Worm (Caenorhabditis elegans) whole organism, late embryonic: ENCODE measurements around the gene tsp-1.
A peak's percentile ranks its signal among the peaks of the same experiment; 100 is the strongest.

Experiments used
- C38D4.7 ChIP-seq: fragments of 200-800 bp; sonication (Bioruptor generic); optimal IDR thresholded peaks from 2 replicates; lab custom pipeline; 2018; ENCODE audit warnings: mild to moderate bottlenecking, missing genetic modification characterization, moderate library complexity, missing compliant biosample characterization
- K02D7.2 ChIP-seq: sonication (generic microtip); optimal IDR thresholded peaks from 2 replicates; lab custom pipeline; 2017; ENCODE audit warnings: mild to moderate bottlenecking, missing genetic modification characterization, missing compliant biosample characterization
- K09A11.1 ChIP-seq: sonication (generic microtip); optimal IDR thresholded peaks from 2 replicates; lab custom pipeline; 2017; ENCODE audit warnings: antibody characterized with exemption, mild to moderate bottlenecking, missing genetic modification characterization, missing compliant biosample characterization; ENCODE audit not compliant: insufficient read depth
- T23F11.4 ChIP-seq: fragments of 200-800 bp; sonication (Bioruptor generic); optimal IDR thresholded peaks from 2 replicates; lab custom pipeline; 2018; ENCODE audit warnings: mild to moderate bottlenecking, missing genetic modification characterization, missing compliant biosample characterization
- ahr-1 ChIP-seq: sonication (generic microtip); optimal IDR thresholded peaks from 2 replicates; lab custom pipeline; 2016; ENCODE audit warnings: missing genetic modification characterization, missing compliant biosample characterization
- ceh-14 ChIP-seq: sonication (generic microtip); optimal IDR thresholded peaks from 2 replicates; lab custom pipeline; 2016; ENCODE audit warnings: missing genotype, missing genetic modification characterization, missing compliant biosample characterization
- ceh-24 ChIP-seq: sonication (generic microtip); optimal IDR thresholded peaks from 2 replicates; lab custom pipeline; 2016; ENCODE audit warnings: mild to moderate bottlenecking, missing genetic modification characterization, missing compliant biosample characterization
- ceh-30 ChIP-seq: fragments of 150-350 bp; optimal IDR thresholded peaks from 2 replicates; lab custom pipeline; 2014; ENCODE audit warnings: missing biosample characterization, missing genetic modification characterization
- ceh-31 ChIP-seq: sonication (generic microtip); optimal IDR thresholded peaks from 2 replicates; lab custom pipeline; 2016; ENCODE audit warnings: missing genetic modification characterization, missing compliant biosample characterization
- ceh-34 ChIP-seq: sonication (generic microtip); optimal IDR thresholded peaks from 2 replicates; lab custom pipeline; 2016; ENCODE audit warnings: mild to moderate bottlenecking, missing genetic modification characterization, missing compliant biosample characterization
- ceh-45 ChIP-seq: fragments of 200-800 bp; sonication (Bioruptor generic); IDR thresholded peaks from 2 replicates; pipeline ENCODE4 v1.3.6; 2022; ENCODE audit warnings: missing genetic modification reagents, missing genetic modification characterization, missing compliant biosample characterization
- ceh-6 ChIP-seq: fragments of 200-800 bp; sonication (Bioruptor generic); optimal IDR thresholded peaks from 2 replicates; lab custom pipeline; 2018; ENCODE audit warnings: mild to moderate bottlenecking, missing genetic modification characterization, missing compliant biosample characterization
- che-1 ChIP-seq: sonication (generic microtip); optimal IDR thresholded peaks from 2 replicates; lab custom pipeline; 2016; ENCODE audit warnings: mild to moderate bottlenecking, missing genetic modification characterization, missing compliant biosample characterization
- elt-2 ChIP-seq: sonication (generic microtip); optimal IDR thresholded peaks from 2 replicates; lab custom pipeline; 2016; ENCODE audit warnings: missing genetic modification reagents, missing genetic modification characterization, missing compliant biosample characterization
- elt-4 ChIP-seq: sonication (generic microtip); optimal IDR thresholded peaks from 2 replicates; lab custom pipeline; 2016; ENCODE audit warnings: missing genetic modification characterization, missing compliant biosample characterization
- ets-4 ChIP-seq: sonication (generic microtip); optimal IDR thresholded peaks from 2 replicates; lab custom pipeline; 2016; ENCODE audit warnings: missing genetic modification characterization, missing compliant biosample characterization
- fkh-10 ChIP-seq: fragments of 150-350 bp; optimal IDR thresholded peaks from 2 replicates; lab custom pipeline; 2014; ENCODE audit warnings: missing biosample characterization, missing genetic modification reagents, missing genetic modification characterization
- fkh-6 ChIP-seq: sonication (generic microtip); optimal IDR thresholded peaks from 2 replicates; lab custom pipeline; 2016; ENCODE audit warnings: missing genetic modification characterization, missing compliant biosample characterization
- gmeb-2 ChIP-seq: sonication (generic microtip); optimal IDR thresholded peaks from 2 replicates; lab custom pipeline; 2016; ENCODE audit warnings: missing genetic modification characterization, inconsistent platforms, missing compliant biosample characterization
- lin-11 ChIP-seq: fragments of 200-800 bp; sonication (Bioruptor generic); optimal IDR thresholded peaks from 2 replicates; lab custom pipeline; 2018; ENCODE audit warnings: mild to moderate bottlenecking, missing genetic modification characterization, missing compliant biosample characterization
- mec-3 ChIP-seq: sonication (generic microtip); optimal IDR thresholded peaks from 2 replicates; lab custom pipeline; 2016; ENCODE audit warnings: borderline replicate concordance, missing genetic modification characterization, missing compliant biosample characterization
- npax-4 ChIP-seq: sonication (generic microtip); optimal IDR thresholded peaks from 2 replicates; lab custom pipeline; 2016; ENCODE audit warnings: missing genetic modification characterization, missing compliant biosample characterization
- pha-4 ChIP-seq: fragments of 150-350 bp; optimal IDR thresholded peaks from 2 replicates; lab custom pipeline; 2018; ENCODE audit warnings: missing biosample characterization, missing genetic modification reagents, missing genetic modification characterization
- pros-1 ChIP-seq: fragments of 150-350 bp; optimal IDR thresholded peaks from 2 replicates; lab custom pipeline; 2014; ENCODE audit warnings: missing biosample characterization, missing genetic modification reagents, missing genetic modification characterization
- rnt-1 ChIP-seq: sonication (generic microtip); optimal IDR thresholded peaks from 2 replicates; lab custom pipeline; 2016; ENCODE audit warnings: missing genetic modification characterization, missing compliant biosample characterization
- sdc-2 ChIP-seq: sonication (generic microtip); optimal IDR thresholded peaks from 2 replicates; lab custom pipeline; 2016; ENCODE audit warnings: missing genotype, missing genetic modification characterization, missing compliant biosample characterization
- syd-9 ChIP-seq: sonication (generic microtip); optimal IDR thresholded peaks from 2 replicates; lab custom pipeline; 2016; ENCODE audit warnings: mild to moderate bottlenecking, missing genetic modification characterization, moderate library complexity, missing compliant biosample characterization
- tbx-7 ChIP-seq: sonication (generic microtip); optimal IDR thresholded peaks from 2 replicates; lab custom pipeline; 2016; ENCODE audit warnings: missing genotype, missing genetic modification characterization, missing compliant biosample characterization
- ttx-3 ChIP-seq: sonication (generic microtip); optimal IDR thresholded peaks from 2 replicates; lab custom pipeline; 2016; ENCODE audit warnings: missing genetic modification reagents, missing genetic modification characterization, missing compliant biosample characterization
- unc-42 ChIP-seq: sonication (generic microtip); optimal IDR thresholded peaks from 2 replicates; lab custom pipeline; 2016; ENCODE audit warnings: missing genotype, missing genetic modification characterization, missing compliant biosample characterization
- unc-55 ChIP-seq: sonication (generic microtip); optimal IDR thresholded peaks from 2 replicates; lab custom pipeline; 2017; ENCODE audit warnings: missing biosample characterization, missing genetic modification reagents, missing genetic modification characterization
- unc-86 ChIP-seq: sonication (generic microtip); optimal IDR thresholded peaks from 2 replicates; lab custom pipeline; 2016; ENCODE audit warnings: missing genetic modification characterization, missing compliant biosample characterization
- zip-5 ChIP-seq: sonication (generic microtip); optimal IDR thresholded peaks from 2 replicates; lab custom pipeline; 2016; ENCODE audit warnings: missing genetic modification characterization, missing compliant biosample characterization
- ztf-16 ChIP-seq: sonication (generic microtip); optimal IDR thresholded peaks from 2 replicates; lab custom pipeline; 2017; ENCODE audit warnings: missing genetic modification characterization, missing compliant biosample characterization

Gene tsp-1

ce11 chrIII:8281310-8281709, 42.1 kb upstream of the tsp-1 start:
- TF ChIP-seq ttx-3 (tag; lab: Kevin White, UChicago) (no peak), ceh-34 (tag; lab: Kevin White, UChicago) (no peak), rnt-1 (no peak), tbx-7 (no peak), lin-11 (tag; lab: Kevin White, UChicago) (no peak), ceh-30 (tag; lab: Kevin White, UChicago) (no peak), npax-4 (no peak), ceh-31 (no peak), gmeb-2 (tag; lab: Kevin White, UChicago) (no peak), elt-4 (no peak)

- no peak for TF ChIP-seq T23F11.4 (GFP tag; lab: Kevin White, UChicago)
- TF ChIP-seq ceh-31, result peak; percentile 11
These were observed 41.1 kb upstream of the tsp-1 start for ce11 chrIII:8280352-8280751.

- TF ChIP-seq unc-55 (GFP tag; lab: Kevin White, UChicago) (peak; percentile 19), che-1 (tag; lab: Kevin White, UChicago) (no peak), ahr-1 (tag; lab: Kevin White, UChicago) (no peak), gmeb-2 (tag; lab: Kevin White, UChicago) (no peak), elt-2 (tag; lab: Kevin White, UChicago) (peak; percentile 21), unc-42 (tag; lab: Kevin White, UChicago) (peak; percentile 55), pros-1 (tag; lab: Kevin White, UChicago) (no peak), syd-9 (tag; lab: Kevin White, UChicago) (no peak), ceh-6 (no peak)
These were observed 40.3 kb upstream of the tsp-1 start for ce11 chrIII:8279567-8279966.

ce11 chrIII:8278801-8279200, 39.6 kb upstream of the tsp-1 start, which contains the start of gene mig-10:
Gene mig-10, plus strand, starts transcription at chrIII:8279101.
- TF ChIP-seq zip-5 (tag; lab: Kevin White, UChicago), result no peak
- no peak for TF ChIP-seq ets-4 (tag; lab: Kevin White, UChicago)
- TF ChIP-seq syd-9 (tag; lab: Kevin White, UChicago), result no peak
- TF ChIP-seq fkh-10 (GFP tag; lab: Kevin White, UChicago), result no peak
- TF ChIP-seq ceh-6, result no peak
- no peak for TF ChIP-seq pros-1 (tag; lab: Kevin White, UChicago)
- TF ChIP-seq gmeb-2 (tag; lab: Kevin White, UChicago), result no peak
- TF ChIP-seq sdc-2 (tag; lab: Kevin White, UChicago), result no peak
- TF ChIP-seq C38D4.7 (GFP tag; lab: Kevin White, UChicago), result no peak
- TF ChIP-seq ceh-45 (GFP tag; lab: Robert Waterston, UW), result no peak
- TF ChIP-seq ceh-24 (tag; lab: Kevin White, UChicago), result no peak
- no peak for TF ChIP-seq elt-4
- TF ChIP-seq, all 69 proteins: peak for 0

- TF ChIP-seq pha-4 (no peak), unc-86 (tag; lab: Kevin White, UChicago) (no peak), K09A11.1 (no peak)
These were observed 36.6 kb upstream of the tsp-1 start, which contains the start of gene clec-160 for ce11 chrIII:8275871-8276270. Gene clec-160, minus strand, starts transcription at chrIII:8275971.

ce11 chrIII:8271676-8272225, 32.5 kb upstream of the tsp-1 start, which contains the start of the genes mps-4 and F09G8.10:
Gene mps-4, minus strand, starts transcription at chrIII:8271776.
Gene F09G8.10, minus strand, starts transcription at chrIII:8272175.
- no peak for TF ChIP-seq fkh-6
- no peak for TF ChIP-seq mec-3 (tag; lab: Kevin White, UChicago)
- TF ChIP-seq ceh-14 (tag; lab: Kevin White, UChicago), result no peak
- TF ChIP-seq K09A11.1, result no peak
- no peak for TF ChIP-seq ztf-16 (tag; lab: Kevin White, UChicago)
- no peak for TF ChIP-seq unc-86 (tag; lab: Kevin White, UChicago)
- TF ChIP-seq K02D7.2 (tag; lab: Kevin White, UChicago), result no peak
- TF ChIP-seq ttx-3 (tag; lab: Kevin White, UChicago), result no peak
- no peak for TF ChIP-seq C38D4.7 (GFP tag; lab: Kevin White, UChicago)
